Worm (Caenorhabditis elegans): ENCODE measurements around the gene pqn-13.
A peak's percentile ranks its signal among the peaks of the same experiment; 100 is the strongest.

pqn-13 gene

ce11 chrV:5699835-5700441 lies 24.0 kb upstream of the pqn-13 start, which contains the start of gene clec-1:
Gene clec-1, plus strand, starts transcription at chrV:5700154.
- TF ChIP-seq Y53F4B.3 (GFP tag; IDR thresholded peaks at IDR 0.05) = no peak
- TF ChIP-seq ama-1 (optimal IDR thresholded peaks at IDR 0.05) = peak; percentile 45
- no peak for TF ChIP-seq ama-1 (GFP tag; optimal IDR thresholded peaks at IDR 0.05)
- TF ChIP-seq aptf-3 (GFP tag; IDR thresholded peaks at IDR 0.05) = 0 out of 2 replicates have a peak, but pooled peaks have one; percentile 17
- no peak for TF ChIP-seq F49E8.2 (tag; optimal IDR thresholded peaks at IDR 0.05; ENCODE audit: insufficient read depth)
- no peak for TF ChIP-seq fkh-3 (tag; optimal IDR thresholded peaks at IDR 0.05)

ce11 chrV:5697581-5697980 lies 21.7 kb upstream of the pqn-13 start:
- TF ChIP-seq somi-1 (GFP tag; optimal IDR thresholded peaks at IDR 0.05) = peak; percentile 57
- no peak for TF ChIP-seq F52B5.7 (tag; optimal IDR thresholded peaks at IDR 0.05)

ce11 chrV:5696177-5696576 lies 20.3 kb upstream of the pqn-13 start:
- no peak for TF ChIP-seq F22D6.2 (tag; optimal IDR thresholded peaks at IDR 0.05)
- no peak for TF ChIP-seq lin-40 (tag; optimal IDR thresholded peaks at IDR 0.05)
- TF ChIP-seq mel-28 (tag; optimal IDR thresholded peaks at IDR 0.05; ENCODE audit: borderline replicate concordance) = no peak
- no peak for TF ChIP-seq dpl-1 (GFP tag; optimal IDR thresholded peaks at IDR 0.05)
- no peak for TF ChIP-seq die-1 (tag; optimal IDR thresholded peaks at IDR 0.05)

ce11 chrV:5695635-5696034 lies 19.7 kb upstream of the pqn-13 start:
- TF ChIP-seq C17E4.6 (GFP tag; IDR thresholded peaks at IDR 0.05) (no peak), egrh-3 (GFP tag; IDR thresholded peaks at IDR 0.05) (no peak), nhr-80 (tag; optimal IDR thresholded peaks at IDR 0.05) (peak; percentile 23), F52B5.7 (tag; optimal IDR thresholded peaks at IDR 0.05) (no peak), dpff-1 (tag; optimal IDR thresholded peaks at IDR 0.05) (no peak), ztf-26 (tag; optimal IDR thresholded peaks at IDR 0.05) (peak; percentile 13), zfh-2 (GFP tag; conservative IDR thresholded peaks at IDR 0.05) (no peak)

- TF ChIP-seq let-607 (tag; optimal IDR thresholded peaks at IDR 0.05) (no peak), sea-2 (GFP tag; IDR thresholded peaks at IDR 0.05) (no peak)
Observed at ce11 chrV:5693595-5693994, 17.7 kb upstream of the pqn-13 start.

ce11 chrV:5691665-5692407 lies 15.9 kb upstream of the pqn-13 start, which contains the start of gene F25B4.8:
Gene F25B4.8, minus strand, starts transcription at chrV:5691715.
- TF ChIP-seq sptf-2 (GFP tag; optimal IDR thresholded peaks at IDR 0.05) = no peak
- TF ChIP-seq dpl-1 (GFP tag; optimal IDR thresholded peaks at IDR 0.05) = no peak
- TF ChIP-seq F33H1.4 (GFP tag; IDR thresholded peaks at IDR 0.05) = no peak
- TF ChIP-seq T07F8.4 (tag; optimal IDR thresholded peaks at IDR 0.05) = no peak
- TF ChIP-seq lsy-27 (tag; optimal IDR thresholded peaks at IDR 0.05; ENCODE audit: borderline replicate concordance, insufficient read depth) = no peak
- TF ChIP-seq fkh-3 (tag; optimal IDR thresholded peaks at IDR 0.05) = no peak
- TF ChIP-seq hsf-1 (GFP tag; IDR thresholded peaks at IDR 0.05) = no peak
- no peak for TF ChIP-seq unc-130 (GFP tag; optimal IDR thresholded peaks at IDR 0.05)
- no peak for TF ChIP-seq attf-5 (GFP tag; optimal IDR thresholded peaks at IDR 0.05)
- no peak for TF ChIP-seq ets-4 (GFP tag; optimal IDR thresholded peaks at IDR 0.05)
- no peak for TF ChIP-seq repo-1 (tag; optimal IDR thresholded peaks at IDR 0.05)
- no peak for TF ChIP-seq ekl-4 (GFP tag; IDR thresholded peaks at IDR 0.05)
- no peak for TF ChIP-seq ztf-3 (GFP tag; optimal IDR thresholded peaks at IDR 0.05)
- no peak for TF ChIP-seq nfya-1 (tag; optimal IDR thresholded peaks at IDR 0.05; ENCODE audit: borderline replicate concordance, insufficient read depth)
- TF ChIP-seq tbx-9 (tag; optimal IDR thresholded peaks at IDR 0.05; ENCODE audit: borderline replicate concordance) = no peak

Data from whole organism, young adult.